Worm (Caenorhabditis elegans): ENCODE measurements around the gene egl-4.

egl-4 gene

DNA sequence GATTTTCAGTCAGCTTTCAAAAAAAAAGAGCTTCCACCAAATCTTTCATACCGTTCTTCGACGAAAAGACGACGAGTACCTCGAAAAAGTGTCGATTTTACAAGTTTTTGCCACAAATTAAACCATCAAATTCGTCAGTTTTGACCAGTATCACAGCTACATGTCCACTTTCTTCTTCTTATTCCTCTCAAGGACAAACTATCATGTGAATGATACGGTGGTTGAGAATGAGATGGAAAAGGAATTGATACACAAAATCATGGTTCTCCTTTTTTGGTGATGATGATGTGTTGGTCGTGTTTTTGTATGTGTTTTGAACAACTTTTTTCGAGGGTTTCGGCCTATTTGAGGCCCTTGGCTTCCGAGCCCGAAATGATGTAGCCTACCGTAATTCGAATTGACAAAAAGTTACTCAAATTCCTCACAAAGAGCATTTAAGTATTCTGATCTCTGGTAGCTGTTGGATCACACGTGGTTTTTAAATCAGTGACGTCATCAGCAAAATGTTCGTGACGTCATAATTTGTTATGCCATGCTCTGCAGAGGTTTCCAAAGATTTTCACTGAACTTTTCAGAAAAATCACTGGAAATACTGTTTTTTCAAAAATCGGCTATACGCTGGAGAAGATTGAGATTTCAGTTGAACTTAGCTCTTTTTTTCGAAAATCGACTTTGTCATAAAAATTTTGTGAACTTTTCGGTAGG, 20.2 kb downstream of the egl-4 start:
- TF ChIP-seq him-1 (tag; optimal IDR thresholded peaks at IDR 0.05): no peak
- TF ChIP-seq dao-5 (tag; optimal IDR thresholded peaks at IDR 0.05): no peak
- TF ChIP-seq W03F9.2 (tag; optimal IDR thresholded peaks at IDR 0.05): no peak

- TF ChIP-seq W03F9.2 (tag; optimal IDR thresholded peaks at IDR 0.05): no peak
- TF ChIP-seq dao-5 (tag; optimal IDR thresholded peaks at IDR 0.05): no peak
- no peak for TF ChIP-seq him-1 (tag; optimal IDR thresholded peaks at IDR 0.05)
Observed at ce11 chrIV:1868981-1869380, 21.1 kb downstream of the egl-4 start.

DNA sequence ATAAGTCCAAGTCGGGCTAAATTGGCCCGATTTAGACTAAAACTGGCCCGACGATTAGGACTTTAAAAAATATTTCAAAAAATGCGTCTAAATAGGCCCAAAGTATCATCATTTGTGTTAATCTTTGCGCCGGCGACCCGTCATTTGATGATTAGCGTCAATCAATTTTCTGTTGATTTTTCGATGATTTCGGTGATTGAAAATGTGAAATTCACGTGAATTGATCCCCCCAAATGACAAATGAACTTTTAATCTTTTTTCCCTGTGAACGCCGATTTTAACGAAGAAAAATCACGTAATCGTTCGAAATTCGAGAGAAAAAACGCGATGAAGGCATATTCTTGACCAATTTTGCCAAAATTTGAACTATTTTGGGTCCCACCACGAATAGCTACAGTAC, 24.2 kb downstream of the egl-4 start:
- TF ChIP-seq dao-5 (tag; optimal IDR thresholded peaks at IDR 0.05) (no peak), W03F9.2 (tag; optimal IDR thresholded peaks at IDR 0.05) (no peak), him-1 (tag; optimal IDR thresholded peaks at IDR 0.05) (no peak)

DNA sequence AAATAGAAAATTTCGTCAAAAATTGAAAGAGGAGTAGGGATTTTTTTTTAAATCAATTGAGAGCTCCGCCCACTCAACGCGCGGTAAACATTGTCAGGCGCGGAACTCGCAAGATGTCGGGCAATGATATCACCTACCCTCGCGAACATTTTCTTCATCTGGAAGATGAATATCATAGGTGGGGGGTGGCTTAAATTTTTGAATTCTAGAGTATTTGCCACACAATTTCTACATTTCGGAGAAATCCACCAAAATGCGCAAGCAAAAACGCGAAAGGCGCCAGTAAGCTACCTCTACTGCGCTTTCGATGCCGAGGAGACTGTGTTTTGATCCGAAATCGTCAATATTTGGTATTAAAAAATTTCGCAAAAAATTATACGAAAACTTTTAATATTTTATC, 30.6 kb downstream of the egl-4 start:
- TF ChIP-seq dao-5 (tag; optimal IDR thresholded peaks at IDR 0.05): no peak
- TF ChIP-seq him-1 (tag; optimal IDR thresholded peaks at IDR 0.05): no peak

ce11 chrIV:1891586-1891985, 43.7 kb downstream of the egl-4 start:
- TF ChIP-seq W03F9.2 (tag; optimal IDR thresholded peaks at IDR 0.05): no peak
- no peak for TF ChIP-seq dao-5 (tag; optimal IDR thresholded peaks at IDR 0.05)
- TF ChIP-seq him-1 (tag; optimal IDR thresholded peaks at IDR 0.05): no peak

ce11 chrIV:1892638-1893037, 44.8 kb downstream of the egl-4 start:
- TF ChIP-seq W03F9.2 (tag; optimal IDR thresholded peaks at IDR 0.05) (no peak), him-1 (tag; optimal IDR thresholded peaks at IDR 0.05) (no peak), dao-5 (tag; optimal IDR thresholded peaks at IDR 0.05) (no peak)

ce11 chrIV:1895024-1895423, 47.2 kb downstream of the egl-4 start:
- TF ChIP-seq him-1 (tag; optimal IDR thresholded peaks at IDR 0.05): no peak
- TF ChIP-seq dao-5 (tag; optimal IDR thresholded peaks at IDR 0.05): no peak
- TF ChIP-seq W03F9.2 (tag; optimal IDR thresholded peaks at IDR 0.05): no peak

DNA sequence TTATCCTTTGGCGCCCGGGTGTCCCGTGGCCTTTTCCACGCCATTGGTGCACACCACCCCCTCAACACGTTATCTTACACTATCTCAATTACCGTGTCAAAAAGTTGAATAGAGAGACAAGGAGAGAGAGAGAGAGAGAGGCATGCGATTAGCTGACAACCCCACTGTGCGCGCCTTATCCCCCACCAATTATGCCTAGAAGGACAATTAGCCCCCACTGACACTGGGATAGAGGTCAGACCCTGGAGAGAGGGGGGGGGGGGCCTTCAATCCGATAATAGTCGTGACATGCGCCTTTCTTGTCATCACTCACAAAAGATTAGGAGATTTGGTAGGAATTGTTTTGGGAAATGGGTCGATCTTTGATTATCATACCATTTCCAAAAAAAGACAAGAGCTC, 48.3 kb downstream of the egl-4 start:
- no peak for TF ChIP-seq W03F9.2 (tag; optimal IDR thresholded peaks at IDR 0.05)
- no peak for TF ChIP-seq him-1 (tag; optimal IDR thresholded peaks at IDR 0.05)

DNA sequence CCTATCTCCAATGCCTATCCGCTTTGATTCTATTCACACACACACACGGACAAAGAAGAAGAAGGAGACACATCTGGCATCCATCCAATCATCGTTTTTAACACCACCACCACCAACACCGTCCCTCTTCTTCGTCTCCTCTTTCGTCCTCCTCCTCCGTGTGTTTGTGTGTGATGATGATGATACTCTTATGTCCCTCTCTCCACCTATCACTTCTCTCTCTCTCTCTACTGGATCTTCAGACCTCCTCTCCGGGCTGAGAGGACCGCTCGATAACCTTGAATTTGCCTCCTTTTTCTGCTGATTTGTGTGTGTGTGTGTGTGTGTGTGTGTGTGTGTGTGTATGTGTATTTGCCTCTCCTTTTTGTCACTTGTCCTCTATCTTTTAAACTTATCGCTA, 53.1 kb downstream of the egl-4 start:
- TF ChIP-seq him-1 (tag; optimal IDR thresholded peaks at IDR 0.05): no peak
- TF ChIP-seq dao-5 (tag; optimal IDR thresholded peaks at IDR 0.05): no peak
- TF ChIP-seq W03F9.2 (tag; optimal IDR thresholded peaks at IDR 0.05): no peak

DNA sequence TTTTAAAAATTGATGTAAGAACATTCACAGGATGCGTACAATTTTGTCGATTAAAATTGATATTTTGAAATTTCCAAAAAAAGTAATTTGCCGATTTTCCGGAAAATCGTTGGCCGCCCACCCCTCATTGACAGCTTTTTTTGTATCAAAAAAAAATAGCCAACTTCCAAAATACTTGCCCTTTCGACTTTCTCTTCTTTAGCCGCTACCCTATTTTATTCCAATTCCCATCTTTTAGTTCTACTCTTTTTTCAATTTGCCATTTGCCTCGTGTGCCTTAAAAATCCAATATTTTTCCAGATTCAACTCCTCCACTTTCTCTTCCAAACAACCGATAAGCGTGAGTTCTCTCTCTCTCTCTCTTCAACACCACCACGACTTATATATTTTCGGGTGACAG, 54.2 kb downstream of the egl-4 start, which contains the start of gene egl-18:
Gene egl-18 (plus strand): TSS at position 301 of the 400 bp plus-strand sequence.
- no peak for TF ChIP-seq dao-5 (tag; optimal IDR thresholded peaks at IDR 0.05)
- TF ChIP-seq him-1 (tag; optimal IDR thresholded peaks at IDR 0.05): no peak
- no peak for TF ChIP-seq W03F9.2 (tag; optimal IDR thresholded peaks at IDR 0.05)

ce11 chrIV:1904072-1904671, 56.3 kb downstream of the egl-4 start:
- TF ChIP-seq W03F9.2 (tag; optimal IDR thresholded peaks at IDR 0.05) (no peak), dao-5 (tag; optimal IDR thresholded peaks at IDR 0.05) (no peak), him-1 (tag; optimal IDR thresholded peaks at IDR 0.05) (no peak)

- TF ChIP-seq dao-5 (tag; optimal IDR thresholded peaks at IDR 0.05): no peak
- TF ChIP-seq him-1 (tag; optimal IDR thresholded peaks at IDR 0.05): no peak
- TF ChIP-seq W03F9.2 (tag; optimal IDR thresholded peaks at IDR 0.05): no peak
Observed at ce11 chrIV:1905250-1905649, 57.4 kb downstream of the egl-4 start.

ce11 chrIV:1906697-1907096, 58.8 kb downstream of the egl-4 start:
- TF ChIP-seq him-1 (tag; optimal IDR thresholded peaks at IDR 0.05) (no peak), W03F9.2 (tag; optimal IDR thresholded peaks at IDR 0.05) (no peak), dao-5 (tag; optimal IDR thresholded peaks at IDR 0.05) (no peak)

ce11 chrIV:1908467-1908866, 60.6 kb downstream of the egl-4 start:
- no peak for TF ChIP-seq dao-5 (tag; optimal IDR thresholded peaks at IDR 0.05)
- no peak for TF ChIP-seq him-1 (tag; optimal IDR thresholded peaks at IDR 0.05)
- no peak for TF ChIP-seq W03F9.2 (tag; optimal IDR thresholded peaks at IDR 0.05)

ce11 chrIV:1908921-1909320, 61.0 kb downstream of the egl-4 start:
- TF ChIP-seq dao-5 (tag; optimal IDR thresholded peaks at IDR 0.05): no peak
- TF ChIP-seq him-1 (tag; optimal IDR thresholded peaks at IDR 0.05): no peak
- TF ChIP-seq W03F9.2 (tag; optimal IDR thresholded peaks at IDR 0.05): no peak

Measured in whole organism, L4/young adult.